Worm (Caenorhabditis elegans) whole organism, young adult: ENCODE measurements around the gene lin-48.
A peak's percentile ranks its signal among the peaks of the same experiment; 100 is the strongest.

Experiments used
- C17E4.6 ChIP-seq: fragments of 200-800 bp; sonication (Bioruptor generic); IDR thresholded peaks from 2 replicates; pipeline ENCODE4 v1.3.6; 2022; ENCODE audit warnings: missing genetic modification reagents, missing genetic modification characterization, missing compliant biosample characterization
- D2030.7 ChIP-seq: fragments of 200-800 bp; sonication (Bioruptor generic); IDR thresholded peaks from 2 replicates; pipeline ENCODE4 v1.3.6; 2022; ENCODE audit warnings: missing genetic modification reagents, missing genetic modification characterization, missing compliant biosample characterization
- F39B2.1 ChIP-seq: fragments of 200-800 bp; sonication (Bioruptor generic); IDR thresholded peaks from 2 replicates; pipeline ENCODE4 v1.3.6; 2022; ENCODE audit warnings: missing genetic modification reagents, missing genetic modification characterization, missing compliant biosample characterization
- Y53F4B.3 ChIP-seq: fragments of 200-800 bp; sonication (Bioruptor generic); IDR thresholded peaks from 2 replicates; pipeline ENCODE4 v1.3.6; 2022; ENCODE audit warnings: missing genetic modification reagents, missing genetic modification characterization, missing compliant biosample characterization
- akir-1 ChIP-seq: fragments of 200-800 bp; sonication (Bioruptor generic); optimal IDR thresholded peaks from 2 replicates; lab custom pipeline; 2018; ENCODE audit warnings: mild to moderate bottlenecking, missing genetic modification characterization, moderate library complexity, missing compliant biosample characterization
- athp-1 ChIP-seq: sonication (generic microtip); optimal IDR thresholded peaks from 2 replicates; lab custom pipeline; 2017; ENCODE audit warnings: mild to moderate bottlenecking, missing genetic modification characterization, missing compliant biosample characterization
- attf-5 ChIP-seq: fragments of 200-800 bp; sonication (Bioruptor generic); optimal IDR thresholded peaks from 2 replicates; lab custom pipeline; 2018; ENCODE audit warnings: mild to moderate bottlenecking, missing genetic modification characterization, missing compliant biosample characterization
- attf-6 ChIP-seq: fragments of 200-800 bp; sonication (Bioruptor generic); IDR thresholded peaks from 2 replicates; pipeline ENCODE4 v1.3.6; 2022; ENCODE audit warnings: missing genetic modification reagents, missing genetic modification characterization, missing compliant biosample characterization
- cebp-1 ChIP-seq, 2 experiments: fragments of 200-800 bp in 1 of 2; sonication (Bioruptor generic) in 1 of 2; sonication (generic microtip) in 1 of 2; IDR thresholded peaks in 1 of 2; optimal IDR thresholded peaks in 1 of 2; 2 replicates each; pipeline versions ENCODE4 v1.3.6 to Lab custom; 2017 to 2022; ENCODE audit warnings: missing compliant biosample characterization in 2 of 2, missing genetic modification characterization in 2 of 2, mild to moderate bottlenecking in 1 of 2, missing genetic modification reagents in 1 of 2, moderate library complexity in 1 of 2
- cebp-2 ChIP-seq: fragments of 200-800 bp; sonication (Bioruptor generic); IDR thresholded peaks from 2 replicates; pipeline ENCODE4 v1.3.6; 2022; ENCODE audit warnings: missing genetic modification characterization, missing compliant biosample characterization
- die-1 ChIP-seq: sonication (generic microtip); optimal IDR thresholded peaks from 2 replicates; lab custom pipeline; 2016; ENCODE audit warnings: missing genotype, mild to moderate bottlenecking, missing genetic modification characterization, missing compliant biosample characterization
- dpff-1 ChIP-seq: sonication (generic microtip); optimal IDR thresholded peaks from 2 replicates; lab custom pipeline; 2017; ENCODE audit warnings: mild to moderate bottlenecking, missing genetic modification characterization, missing compliant biosample characterization
- efl-1 ChIP-seq: fragments of 150-350 bp; optimal IDR thresholded peaks from 2 replicates; lab custom pipeline; 2014; ENCODE audit warnings: missing biosample characterization, missing genetic modification reagents, missing genetic modification characterization
- egl-44 ChIP-seq: fragments of 200-800 bp; sonication (Bioruptor generic); IDR thresholded peaks from 2 replicates; pipeline ENCODE4 v1.3.6; 2022; ENCODE audit warnings: missing genetic modification reagents, missing genetic modification characterization, missing compliant biosample characterization
- ekl-4 ChIP-seq: fragments of 200-800 bp; sonication (Bioruptor generic); IDR thresholded peaks from 2 replicates; pipeline ENCODE4 v1.3.6; 2022; ENCODE audit warnings: missing genetic modification reagents, missing genetic modification characterization, missing compliant biosample characterization
- hmg-1.2 ChIP-seq: fragments of 200-800 bp; sonication (Bioruptor generic); IDR thresholded peaks from 2 replicates; pipeline ENCODE4 v1.3.6; 2022; ENCODE audit warnings: missing genetic modification reagents, missing genetic modification characterization, missing compliant biosample characterization
- hmg-20 ChIP-seq: fragments of 200-800 bp; sonication (Bioruptor generic); IDR thresholded peaks from 2 replicates; pipeline ENCODE4 v1.3.6; 2022; ENCODE audit warnings: missing genetic modification reagents, missing genetic modification characterization, missing compliant biosample characterization
- hrde-1 ChIP-seq: sonication (generic microtip); optimal IDR thresholded peaks from 2 replicates; lab custom pipeline; 2016; ENCODE audit warnings: missing genetic modification characterization, mild to moderate bottlenecking, missing compliant biosample characterization, moderate library complexity, missing genotype, missing genetic modification reagents, borderline replicate concordance
- hsf-1 ChIP-seq: fragments of 200-800 bp; sonication (Bioruptor generic); IDR thresholded peaks from 2 replicates; pipeline ENCODE4 v1.3.6; 2022; ENCODE audit warnings: missing genetic modification reagents, missing genetic modification characterization, missing compliant biosample characterization
- let-526 ChIP-seq: fragments of 200-800 bp; sonication (Bioruptor generic); IDR thresholded peaks from 2 replicates; pipeline ENCODE4 v1.3.6; 2022; ENCODE audit warnings: missing genetic modification reagents, missing genetic modification characterization, missing compliant biosample characterization
- lin-54 ChIP-seq: fragments of 200-800 bp; sonication (Bioruptor generic); optimal IDR thresholded peaks from 2 replicates; lab custom pipeline; 2018; ENCODE audit warnings: mild to moderate bottlenecking, missing genetic modification characterization, missing compliant biosample characterization
- lir-1 ChIP-seq: fragments of 200-800 bp; sonication (Bioruptor generic); conservative IDR thresholded peaks from 2 replicates; pipeline ENCODE4 v1.3.6; 2022; ENCODE audit warnings: missing genetic modification reagents, missing genetic modification characterization, missing compliant biosample characterization
- madf-8 ChIP-seq: fragments of 200-800 bp; sonication (Bioruptor generic); conservative IDR thresholded peaks from 2 replicates; pipeline ENCODE4 v1.3.6; 2022; ENCODE audit warnings: missing genetic modification reagents, missing genetic modification characterization, missing compliant biosample characterization
- mcd-1 ChIP-seq: fragments of 200-800 bp; sonication (Bioruptor generic); IDR thresholded peaks from 2 replicates; pipeline ENCODE4 v1.3.6; 2022; ENCODE audit warnings: missing genetic modification reagents, missing genetic modification characterization, missing compliant biosample characterization
- mes-4 ChIP-seq: sonication (generic microtip); optimal IDR thresholded peaks from 2 replicates; lab custom pipeline; 2016; ENCODE audit warnings: missing genotype, missing genetic modification characterization, missing compliant biosample characterization
- nfya-2 ChIP-seq: fragments of 200-800 bp; sonication (Bioruptor generic); IDR thresholded peaks from 2 replicates; pipeline ENCODE4 v1.3.6; 2022; ENCODE audit warnings: missing genetic modification reagents, missing genetic modification characterization, missing compliant biosample characterization
- nhr-120 ChIP-seq: fragments of 200-800 bp; sonication (Bioruptor generic); IDR thresholded peaks from 2 replicates; pipeline ENCODE4 v1.3.6; 2022; ENCODE audit warnings: missing genetic modification characterization, missing compliant biosample characterization
- nhr-80 ChIP-seq: sonication (generic microtip); optimal IDR thresholded peaks from 2 replicates; lab custom pipeline; 2016; ENCODE audit warnings: missing genetic modification characterization, missing compliant biosample characterization
- rpc-1 ChIP-seq, 2 experiments: fragments of 150-350 bp in 1 of 2; sonication (generic microtip) in 1 of 2; optimal IDR thresholded peaks; 2 replicates each; lab custom pipeline; 2014 to 2018; ENCODE audit warnings: missing biosample characterization in 1 of 2, missing genetic modification characterization in 1 of 2, missing genetic modification reagents in 1 of 2, missing genotype in 1 of 2
- sea-2 ChIP-seq: fragments of 200-800 bp; sonication (Bioruptor generic); IDR thresholded peaks from 2 replicates; pipeline ENCODE4 v1.3.6; 2022; ENCODE audit warnings: missing genetic modification characterization, missing compliant biosample characterization
- snpc-1.1 ChIP-seq: sonication (generic microtip); optimal IDR thresholded peaks from 2 replicates; lab custom pipeline; 2017; ENCODE audit warnings: missing genetic modification characterization, mild to moderate bottlenecking, missing compliant biosample characterization, antibody characterized with exemption, moderate library complexity, missing genotype, missing genetic modification reagents; ENCODE audit not compliant: insufficient read depth
- tbp1 ChIP-seq: fragments of 200-800 bp; sonication (Bioruptor generic); optimal IDR thresholded peaks from 2 replicates; lab custom pipeline; 2018; ENCODE audit warnings: mild to moderate bottlenecking, missing genetic modification characterization, missing compliant biosample characterization
- tbx-9 ChIP-seq: sonication (generic microtip); optimal IDR thresholded peaks from 2 replicates; lab custom pipeline; 2016; ENCODE audit warnings: borderline replicate concordance, missing genetic modification characterization, inconsistent platforms, missing compliant biosample characterization
- xnd-1 ChIP-seq: sonication (generic microtip); optimal IDR thresholded peaks from 2 replicates; lab custom pipeline; 2016; ENCODE audit warnings: missing genotype, missing genetic modification reagents, missing genetic modification characterization, missing compliant biosample characterization
- ztf-18 ChIP-seq: sonication (generic microtip); optimal IDR thresholded peaks from 2 replicates; lab custom pipeline; 2016; ENCODE audit warnings: missing genotype, mild to moderate bottlenecking, missing genetic modification characterization, missing compliant biosample characterization
- ztf-22 ChIP-seq: fragments of 200-800 bp; sonication (Bioruptor generic); optimal IDR thresholded peaks from 2 replicates; lab custom pipeline; 2018; ENCODE audit warnings: mild to moderate bottlenecking, missing genetic modification characterization, moderate library complexity, missing compliant biosample characterization
- ztf-3 ChIP-seq: fragments of 200-800 bp; sonication (Bioruptor generic); optimal IDR thresholded peaks from 2 replicates; lab custom pipeline; 2018; ENCODE audit warnings: mild to moderate bottlenecking, missing genetic modification characterization, missing compliant biosample characterization

Gene lin-48

DNA sequence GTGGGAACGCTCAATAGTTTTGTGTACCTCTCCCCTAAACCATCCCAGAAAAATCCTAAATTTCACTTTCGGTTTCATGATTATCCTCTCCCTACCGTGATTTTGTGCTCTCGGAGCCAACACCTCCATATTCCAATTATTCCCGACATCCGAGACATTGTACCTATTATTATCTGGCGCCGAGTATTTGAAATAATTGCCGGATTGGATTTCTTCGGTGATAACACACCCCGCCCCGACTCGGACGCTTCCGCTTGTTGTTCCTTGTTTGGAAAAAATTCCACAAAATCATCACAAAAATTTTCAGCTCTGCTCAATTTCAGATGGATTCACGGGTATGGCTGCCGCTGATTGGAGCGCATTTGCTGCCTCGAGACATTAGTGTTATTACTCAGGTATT is at the start of gene lin-48:
Gene lin-48 (plus strand): TSS at position 301 of the 400 bp plus-strand sequence.
- no peak for TF ChIP-seq tbx-9 (tag; lab: Kevin White, UChicago)
- no peak for TF ChIP-seq mes-4 (tag; lab: Kevin White, UChicago)
- no peak for TF ChIP-seq D2030.7
- TF ChIP-seq ekl-4 = no peak
- no peak for TF ChIP-seq efl-1 (GFP tag; lab: Kevin White, UChicago)
- TF ChIP-seq athp-1 (tag; lab: Kevin White, UChicago) = no peak
- TF ChIP-seq nhr-120 (GFP tag; lab: Robert Waterston, UW) = no peak
- no peak for TF ChIP-seq attf-5 (GFP tag; lab: Kevin White, UChicago)
- no peak for TF ChIP-seq cebp-2
- no peak for TF ChIP-seq madf-8 (GFP tag; lab: Robert Waterston, UW)
- TF ChIP-seq ztf-22 (GFP tag; lab: Kevin White, UChicago) = no peak
- no peak for TF ChIP-seq nfya-2 (GFP tag; lab: Robert Waterston, UW)

ce11 chrIII:3697181-3697580 is 48.1 kb upstream of the lin-48 start:
- TF ChIP-seq mcd-1 = peak; percentile 72
- TF ChIP-seq hsf-1 (GFP tag; lab: Robert Waterston, UW) = peak; percentile 90
- TF ChIP-seq hmg-1.2 (GFP tag; lab: Robert Waterston, UW) = peak; percentile 41
- peak; percentile 58 for TF ChIP-seq ztf-18 (tag; lab: Kevin White, UChicago)

- TF ChIP-seq let-526 (GFP tag; lab: Robert Waterston, UW) (no peak), xnd-1 (no peak), tbp1 (GFP tag; lab: Kevin White, UChicago) (no peak), lir-1 (GFP tag; lab: Robert Waterston, UW) (no peak), Y53F4B.3 (GFP tag; lab: Robert Waterston, UW) (no peak), rpc-1 (optimal IDR thresholded peaks at IDR 0.05; lab: Kevin White, UChicago) (no peak), rpc-1 (tag; optimal IDR thresholded peaks at IDR 0.05; lab: Kevin White, UChicago) (no peak), nfya-2 (GFP tag; lab: Robert Waterston, UW) (no peak), akir-1 (GFP tag; lab: Kevin White, UChicago) (no peak), sea-2 (no peak), egl-44 (GFP tag; lab: Robert Waterston, UW) (no peak), hmg-20 (GFP tag; lab: Robert Waterston, UW) (no peak), C17E4.6 (GFP tag; lab: Robert Waterston, UW) (no peak)
- TF ChIP-seq, all 124 proteins: peak for 0
Measured at ce11 chrIII:3698366-3698765, 46.9 kb upstream of the lin-48 start.

DNA sequence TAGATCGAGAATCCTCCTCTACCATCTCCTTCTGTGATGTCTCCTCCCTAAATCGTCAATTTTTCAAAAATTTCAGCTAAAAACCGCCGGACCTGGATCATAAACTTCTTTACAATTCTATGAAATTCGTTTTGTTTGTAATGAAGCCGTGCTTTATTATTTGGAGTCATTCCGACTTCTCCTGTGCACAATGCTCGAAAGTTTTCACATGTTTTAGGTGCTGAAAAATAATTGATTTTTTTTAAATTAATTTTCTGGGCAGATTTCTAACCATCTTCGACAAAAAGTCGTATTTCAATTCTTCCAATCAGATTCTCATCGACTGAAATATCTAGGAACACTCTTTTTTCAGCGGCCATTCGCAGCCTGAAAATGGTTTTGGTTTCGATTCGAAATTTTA is 46.0 kb upstream of the lin-48 start, which contains the start of gene cyn-9:
Gene cyn-9 (minus strand): TSS at position 366 of the 400 bp plus-strand sequence.
- no peak for TF ChIP-seq nhr-80 (tag; lab: Kevin White, UChicago)
- peak; percentile 32 for TF ChIP-seq lin-54
- no peak for TF ChIP-seq dpff-1
- no peak for TF ChIP-seq die-1 (tag; lab: Kevin White, UChicago)
- peak; percentile 33 for TF ChIP-seq athp-1 (tag; lab: Kevin White, UChicago)
- no peak for TF ChIP-seq cebp-1 (GFP tag; IDR thresholded peaks at IDR 0.05; lab: Robert Waterston, UW)
- peak; percentile 3 for TF ChIP-seq cebp-1 (tag; optimal IDR thresholded peaks at IDR 0.05; lab: Kevin White, UChicago)
- TF ChIP-seq cebp-2 = no peak
- peak; percentile 56; the same call in 1 of the 2 replicates for TF ChIP-seq ekl-4
- 0 out of 2 replicates have a peak, but pooled peaks have one; percentile 21 for TF ChIP-seq F39B2.1 (GFP tag; lab: Robert Waterston, UW)
- 0 out of 2 replicates have a peak, but pooled peaks have one; percentile 20 for TF ChIP-seq hsf-1 (GFP tag; lab: Robert Waterston, UW)
- peak; percentile 37 for TF ChIP-seq ztf-3 (GFP tag; lab: Kevin White, UChicago)
- peak; percentile 3 for TF ChIP-seq hrde-1
- TF ChIP-seq attf-6 (GFP tag; lab: Robert Waterston, UW) = no peak
- TF ChIP-seq tbx-9 (tag; lab: Kevin White, UChicago) = no peak
- no peak for TF ChIP-seq snpc-1.1 (tag; lab: Kevin White, UChicago)
